Worm (Caenorhabditis elegans) whole organism, L1 larva: Measurements from ENCODE around the gene rpn-11.

Experiments
- blmp-1 ChIP-seq: fragments of 150-350 bp; optimal IDR thresholded peaks from 2 replicates; lab custom pipeline; 2014; ENCODE audit warnings: missing biosample characterization, missing genetic modification characterization
- dsc-1 ChIP-seq: sonication (generic microtip); optimal IDR thresholded peaks from 2 replicates; lab custom pipeline; 2016; ENCODE audit warnings: mild to moderate bottlenecking, missing genetic modification characterization, missing compliant biosample characterization
- efl-1 ChIP-seq, 4 experiments: fragments of 150-350 bp; optimal IDR thresholded peaks in 3 of 4; peaks in 1 of 4; 1 replicate in 1 of 4; 2 replicates in 3 of 4; lab custom pipeline; 2014; ENCODE audit warnings: missing biosample characterization in 2 of 4, missing genetic modification characterization in 2 of 4, missing genetic modification reagents in 2 of 4
- lir-3 ChIP-seq: sonication (generic microtip); optimal IDR thresholded peaks from 2 replicates; lab custom pipeline; 2016; ENCODE audit warnings: mild to moderate bottlenecking, missing genetic modification characterization, moderate library complexity, missing compliant biosample characterization; ENCODE audit not compliant: poor library complexity
- mdl-1 ChIP-seq, 2 experiments: fragments of 150-350 bp; optimal IDR thresholded peaks; 2 replicates each; lab custom pipeline; 2014 to 2017; ENCODE audit warnings: missing biosample characterization in 2 of 2, missing genetic modification characterization in 2 of 2, inconsistent platforms in 1 of 2
- mep-1 ChIP-seq: fragments of 150-350 bp; optimal IDR thresholded peaks from 2 replicates; lab custom pipeline; 2014; ENCODE audit warnings: missing biosample characterization, missing genetic modification characterization
- nhr-20 ChIP-seq: sonication (generic microtip); optimal IDR thresholded peaks from 2 replicates; lab custom pipeline; 2016; ENCODE audit warnings: mild to moderate bottlenecking, missing genetic modification characterization, missing compliant biosample characterization
- nhr-237 ChIP-seq: fragments of 150-350 bp; optimal IDR thresholded peaks from 2 replicates; lab custom pipeline; 2014; ENCODE audit warnings: missing biosample characterization, missing genetic modification characterization
- nhr-76 ChIP-seq: sonication (generic microtip); optimal IDR thresholded peaks from 2 replicates; lab custom pipeline; 2017; ENCODE audit warnings: missing biosample characterization, missing genetic modification characterization
- pag-3 ChIP-seq: sonication (generic microtip); optimal IDR thresholded peaks from 2 replicates; lab custom pipeline; 2017; ENCODE audit warnings: missing genetic modification characterization, mild to moderate bottlenecking, missing compliant biosample characterization, antibody characterized with exemption, borderline replicate concordance; ENCODE audit not compliant: insufficient read depth
- unc-62 ChIP-seq: fragments of 150-350 bp; optimal IDR thresholded peaks from 2 replicates; lab custom pipeline; 2014; ENCODE audit warnings: missing biosample characterization, missing genetic modification reagents, missing genetic modification characterization
- vab-15 ChIP-seq: sonication (generic microtip); optimal IDR thresholded peaks from 2 replicates; lab custom pipeline; 2017; ENCODE audit warnings: missing genotype, mild to moderate bottlenecking, missing genetic modification characterization, missing compliant biosample characterization
- ztf-11 ChIP-seq, 2 experiments: sonication (generic microtip); optimal IDR thresholded peaks; 2 replicates each; lab custom pipeline; 2016 to 2017; ENCODE audit warnings: missing genetic modification characterization in 2 of 2, missing biosample characterization in 1 of 2, missing compliant biosample characterization in 1 of 2
- ztf-4 ChIP-seq: fragments of 150-350 bp; optimal IDR thresholded peaks from 2 replicates; lab custom pipeline; 2014; ENCODE audit warnings: missing biosample characterization, missing genetic modification characterization

DNA sequence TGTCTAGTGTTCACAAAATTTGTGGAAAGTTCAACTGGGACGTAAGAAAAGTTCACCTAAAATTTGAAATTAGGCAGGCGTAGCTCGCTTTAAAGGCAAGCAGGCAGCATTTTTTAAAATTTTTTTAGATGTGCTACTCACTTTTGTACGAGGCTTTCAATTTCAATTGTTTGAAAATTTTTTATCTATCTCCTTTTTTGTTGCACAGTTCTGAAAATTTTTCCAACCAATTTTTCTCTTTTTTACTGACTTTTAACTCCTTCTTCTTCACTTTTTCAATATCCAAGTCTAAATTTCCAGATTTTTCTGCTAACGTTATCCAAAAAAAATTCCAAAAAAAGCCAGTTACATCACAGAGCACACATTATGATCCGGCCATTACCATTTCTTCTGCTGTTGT, 22.9 kb upstream of the rpn-11 start, which contains the start of gene W06A11.1:
- TF ChIP-seq nhr-76: no peak
- TF ChIP-seq nhr-237: no peak
- TF ChIP-seq pag-3 (tag; lab: Kevin White, UChicago): no peak
- TF ChIP-seq vab-15: no peak
- TF ChIP-seq efl-1 (optimal IDR thresholded peaks at IDR 0.05; lab: Kevin White, UChicago): no peak
- TF ChIP-seq efl-1 (GFP tag; optimal IDR thresholded peaks at IDR 0.05 in 1 of 2; lab: Kevin White, UChicago): no peak
- TF ChIP-seq blmp-1 (tag; lab: Kevin White, UChicago): no peak
- no peak for TF ChIP-seq nhr-20 (tag; lab: Kevin White, UChicago)
- TF ChIP-seq mep-1 (tag; lab: Kevin White, UChicago): no peak
- TF ChIP-seq unc-62 (GFP tag; lab: Kevin White, UChicago): no peak
- no peak for TF ChIP-seq lir-3 (tag; lab: Kevin White, UChicago)
- no peak for TF ChIP-seq dsc-1 (tag; lab: Kevin White, UChicago)
- TF ChIP-seq ztf-4: no peak
- no peak for TF ChIP-seq mdl-1 (tag; optimal IDR thresholded peaks at IDR 0.05; lab: Kevin White, UChicago)
- no peak for TF ChIP-seq ztf-11 (tag; optimal IDR thresholded peaks at IDR 0.05; lab: Kevin White, UChicago)
